Fruit fly (Drosophila melanogaster): ENCODE results near the gene MFS10.

MFS10 gene

DNA sequence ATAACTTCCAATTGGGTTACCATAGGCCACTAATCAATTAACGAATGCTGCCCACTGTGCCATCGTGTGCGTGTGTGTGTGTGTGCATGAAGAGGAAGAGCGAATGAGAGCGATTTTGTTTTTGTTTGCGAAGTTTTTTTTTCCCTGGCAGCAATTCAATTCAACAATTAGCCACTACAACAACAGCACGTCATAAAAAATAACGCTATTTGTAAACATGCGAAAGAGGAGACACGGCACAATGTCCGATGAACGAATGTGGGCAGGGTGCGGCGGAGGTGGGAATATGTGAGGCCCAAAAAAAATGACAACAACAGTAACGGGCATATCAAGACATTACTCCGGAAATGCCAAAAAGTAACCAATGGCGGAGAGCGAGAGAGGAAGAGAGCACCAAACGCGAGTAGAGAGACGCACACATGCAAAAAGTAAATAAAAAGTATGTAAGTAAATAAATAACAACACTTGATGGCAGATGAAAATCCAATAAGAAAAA is 41.4 kb upstream of the MFS10 start (continued):
- no peak for TF ChIP-seq ssp (GFP tag; IDR thresholded peaks at IDR 0.05)
- TF ChIP-seq CG32532 (GFP tag; IDR thresholded peaks at IDR 0.05): peak; percentile 44; the same call in 1 of the 2 replicates
- no peak for TF ChIP-seq CG33213 (GFP tag; optimal IDR thresholded peaks at IDR 0.05)
- TF ChIP-seq ci (GFP tag; IDR thresholded peaks at IDR 0.05): no peak; the same call in 2 of the 3 replicates
- no peak for TF ChIP-seq CG7839 (tag; optimal IDR thresholded peaks at IDR 0.05)
- TF ChIP-seq Hey (tag; optimal IDR thresholded peaks at IDR 0.05): no peak
- TF ChIP-seq cg (GFP tag; optimal IDR thresholded peaks at IDR 0.05): peak; percentile 50
- peak; percentile 55 for TF ChIP-seq exex (tag; optimal IDR thresholded peaks at IDR 0.05)
- TF ChIP-seq CG17186 (GFP tag; optimal IDR thresholded peaks at IDR 0.05): no peak
- no peak for TF ChIP-seq CG9727 (GFP tag; optimal IDR thresholded peaks at IDR 0.05)
- no peak for TF ChIP-seq CG4854 (GFP tag; optimal IDR thresholded peaks at IDR 0.05)
- TF ChIP-seq Atf6 (GFP tag; IDR thresholded peaks at IDR 0.05): 0 out of 2 replicates have a peak, but pooled peaks have one; percentile 8
- no peak for TF ChIP-seq ab (GFP tag; optimal IDR thresholded peaks at IDR 0.05)
- no peak for TF ChIP-seq CG12071 (GFP tag; optimal IDR thresholded peaks at IDR 0.05)
- TF ChIP-seq hb (GFP tag; IDR thresholded peaks at IDR 0.05; ENCODE audit: partially characterized antibody): no peak
- peak; percentile 14 for TF ChIP-seq CG18599 (GFP tag; optimal IDR thresholded peaks at IDR 0.05)
- TF ChIP-seq CG11456 (GFP tag; IDR thresholded peaks at IDR 0.05): no peak
- peak; percentile 26 for TF ChIP-seq cwo (GFP tag; optimal IDR thresholded peaks at IDR 0.05)
- peak; percentile 2 for TF ChIP-seq lbe (GFP tag; optimal IDR thresholded peaks at IDR 0.05)
- peak; percentile 63 for TF ChIP-seq CG34376 (GFP tag; optimal IDR thresholded peaks at IDR 0.05)
- no peak for TF ChIP-seq Asciz (GFP tag; optimal IDR thresholded peaks at IDR 0.05)
- no peak for TF ChIP-seq CG31388 (GFP tag; optimal IDR thresholded peaks at IDR 0.05)
- TF ChIP-seq lilli (GFP tag; optimal IDR thresholded peaks at IDR 0.05): no peak
- no peak for TF ChIP-seq shn (GFP tag; optimal IDR thresholded peaks at IDR 0.05)
- TF ChIP-seq Med (GFP tag): peak; percentile 76
- no peak for TF ChIP-seq CG7556 (GFP tag; optimal IDR thresholded peaks at IDR 0.05)
- TF ChIP-seq Fer3 (tag; optimal IDR thresholded peaks at IDR 0.05): peak; percentile 18
- TF ChIP-seq dmrt99B (tag; optimal IDR thresholded peaks at IDR 0.05): no peak
- TF ChIP-seq Antp (GFP tag; optimal IDR thresholded peaks at IDR 0.05): no peak
- no peak for TF ChIP-seq Neu2 (GFP tag; optimal IDR thresholded peaks at IDR 0.05; ENCODE audit: borderline replicate concordance)
- no peak for TF ChIP-seq HLH54F (GFP tag; optimal IDR thresholded peaks at IDR 0.05)
- no peak for TF ChIP-seq Six4 (GFP tag; optimal IDR thresholded peaks at IDR 0.05)
- TF ChIP-seq Vsx1 (GFP tag; optimal IDR thresholded peaks at IDR 0.05): peak; percentile 60
- 0 out of 2 replicates have a peak, but pooled peaks have one; percentile 31 for TF ChIP-seq rib (GFP tag; IDR thresholded peaks at IDR 0.05)
- TF ChIP-seq twi (tag; optimal IDR thresholded peaks at IDR 0.05): no peak
- TF ChIP-seq CG9215 (GFP tag; IDR thresholded peaks at IDR 0.05): no peak
- TF ChIP-seq run (tag; optimal IDR thresholded peaks at IDR 0.05): no peak
- no peak for TF ChIP-seq fd3F (GFP tag; optimal IDR thresholded peaks at IDR 0.05)
- TF ChIP-seq Usf (GFP tag; optimal IDR thresholded peaks at IDR 0.05): no peak
- no peak for TF ChIP-seq zfh1 (GFP tag; IDR thresholded peaks at IDR 0.05)
- no peak for TF ChIP-seq esg (GFP tag; conservative IDR thresholded peaks at IDR 0.05)
- TF ChIP-seq CG1832 (GFP tag; optimal IDR thresholded peaks at IDR 0.05): no peak
- TF ChIP-seq dmrt11E (tag; optimal IDR thresholded peaks at IDR 0.05): no peak
- no peak for TF ChIP-seq tin (GFP tag; optimal IDR thresholded peaks at IDR 0.05)
- no peak for TF ChIP-seq CG30020 (tag; optimal IDR thresholded peaks at IDR 0.05)
- TF ChIP-seq mld (GFP tag; IDR thresholded peaks at IDR 0.05; ENCODE audit: partially characterized antibody): no peak
- TF ChIP-seq CG18011 (GFP tag; optimal IDR thresholded peaks at IDR 0.05): no peak
- no peak for TF ChIP-seq Dek (tag; optimal IDR thresholded peaks at IDR 0.05)
- TF ChIP-seq Poxn (GFP tag; IDR thresholded peaks at IDR 0.05): no peak
- peak; percentile 67 for TF ChIP-seq CG4360 (GFP tag; IDR thresholded peaks at IDR 0.05)
- no peak for TF ChIP-seq ham (GFP tag; IDR thresholded peaks at IDR 0.05)

Data from whole organism, embryonic.